Worm (Caenorhabditis elegans) whole organism, early embryonic: ENCODE measurements around the gene odr-10.

Source experiments
- B0310.2 ChIP-seq: sonication (generic microtip); optimal IDR thresholded peaks from 2 replicates; lab custom pipeline; 2016; ENCODE audit warnings: mild to moderate bottlenecking, missing genetic modification characterization, missing compliant biosample characterization
- aly-1 ChIP-seq: sonication (generic microtip); optimal IDR thresholded peaks from 2 replicates; lab custom pipeline; 2016; ENCODE audit warnings: missing genetic modification characterization, missing compliant biosample characterization
- ama-1 ChIP-seq: fragments of 150-350 bp; optimal IDR thresholded peaks from 2 replicates; lab custom pipeline; 2014
- flt-1 ChIP-seq: fragments of 200-800 bp; sonication (Bioruptor generic); IDR thresholded peaks from 2 replicates; pipeline ENCODE4 v1.3.6; 2022; ENCODE audit warnings: missing genetic modification characterization, missing compliant biosample characterization
- hmbx-1 ChIP-seq: sonication (generic microtip); optimal IDR thresholded peaks from 2 replicates; lab custom pipeline; 2016; ENCODE audit warnings: mild to moderate bottlenecking, missing genetic modification characterization, missing compliant biosample characterization
- scrt-1 ChIP-seq: fragments of 200-800 bp; sonication (Bioruptor generic); IDR thresholded peaks from 2 replicates; pipeline ENCODE4 v1.3.6; 2022; ENCODE audit warnings: missing genetic modification characterization, missing compliant biosample characterization
- sea-1 ChIP-seq: fragments of 200-800 bp; sonication (Bioruptor generic); conservative IDR thresholded peaks from 2 replicates; pipeline ENCODE4 v1.3.6; 2022; ENCODE audit warnings: missing genetic modification characterization, missing compliant biosample characterization

ce11 chrX:6853318-6853717 is 12.4 kb downstream of the odr-10 start, which contains the start of gene rig-3:
- TF ChIP-seq flt-1 (GFP tag; lab: Robert Waterston, UW) (no peak), scrt-1 (GFP tag; lab: Robert Waterston, UW) (no peak), ama-1 (no peak), hmbx-1 (tag; lab: Kevin White, UChicago) (no peak), aly-1 (no peak), B0310.2 (tag; lab: Kevin White, UChicago) (no peak), sea-1 (GFP tag; lab: Robert Waterston, UW) (no peak)
